Fruit fly (Drosophila melanogaster): ENCODE measurements around the gene slp2.
A peak's percentile ranks its signal among the peaks of the same experiment; 100 is the strongest.

The slp2 gene

DNA sequence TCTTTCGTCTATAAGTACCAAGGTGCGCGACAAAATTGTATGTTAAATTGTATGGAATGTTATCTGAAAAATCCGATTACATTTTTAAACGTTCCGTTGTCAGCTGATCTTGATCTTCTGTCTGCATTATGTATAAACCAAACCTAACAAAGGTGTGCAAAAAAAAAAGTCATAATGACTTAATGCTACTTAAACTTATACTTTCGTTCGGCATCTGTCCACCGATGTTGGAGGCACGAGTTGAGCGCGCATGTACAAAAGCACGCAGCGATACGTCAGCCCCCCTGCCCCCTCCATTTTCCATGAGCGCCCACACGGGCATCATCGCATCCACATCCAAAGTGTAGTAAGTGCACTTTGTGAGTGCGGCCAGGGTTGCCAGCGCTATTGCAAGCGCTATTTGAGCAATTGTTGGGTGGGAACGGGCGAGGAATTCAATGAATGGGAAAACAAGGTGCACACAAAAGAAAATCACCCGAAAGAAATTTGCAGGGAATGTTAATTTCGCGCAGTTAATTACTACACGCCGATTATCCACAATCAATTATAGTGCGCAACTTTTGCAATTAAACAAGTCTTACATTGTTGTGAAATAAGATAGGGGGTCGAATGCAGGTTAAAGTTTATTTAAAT is 31.9 kb upstream of the slp2 start (continued):
- TF ChIP-seq CG8944 (GFP tag; optimal IDR thresholded peaks at IDR 0.05) (peak; percentile 97), CG6654 (GFP tag; optimal IDR thresholded peaks at IDR 0.05) (peak; percentile 92), CG3281 (GFP tag; optimal IDR thresholded peaks at IDR 0.05) (peak; percentile 97), CG12769 (tag; optimal IDR thresholded peaks at IDR 0.05) (peak; percentile 99), CG10274 (GFP tag; optimal IDR thresholded peaks at IDR 0.05) (peak; percentile 91), CkIIα-i1 (GFP tag; IDR thresholded peaks at IDR 0.05) (peak; percentile 92), CG12071 (GFP tag; optimal IDR thresholded peaks at IDR 0.05) (peak; percentile 99), wor (GFP tag; IDR thresholded peaks at IDR 0.05) (peak; percentile 98), Sin3A (optimal IDR thresholded peaks at IDR 0.05) (no peak), prd (optimal IDR thresholded peaks at IDR 0.05) (no peak), prd (GFP tag; IDR thresholded peaks at IDR 0.05) (peak; percentile 98), ase (GFP tag; IDR thresholded peaks at IDR 0.05) (peak; percentile 97), fu2 (GFP tag; optimal IDR thresholded peaks at IDR 0.05) (peak; percentile 94), Rfx (GFP tag; IDR thresholded peaks at IDR 0.05) (peak; percentile 96), CG4707 (GFP tag; optimal IDR thresholded peaks at IDR 0.05) (peak; percentile 96), ssp (GFP tag; IDR thresholded peaks at IDR 0.05) (peak; percentile 91), CG3065 (GFP tag; optimal IDR thresholded peaks at IDR 0.05) (peak; percentile 86), sens-2 (GFP tag; IDR thresholded peaks at IDR 0.05) (peak; percentile 96), ind (GFP tag; optimal IDR thresholded peaks at IDR 0.05) (peak; percentile 98), fru (optimal IDR thresholded peaks at IDR 0.05) (no peak), CG4424 (GFP tag; optimal IDR thresholded peaks at IDR 0.05) (peak; percentile 97), CG2129 (GFP tag; IDR thresholded peaks at IDR 0.05; ENCODE audit: partially characterized antibody) (no peak), Elba2 (GFP tag; optimal IDR thresholded peaks at IDR 0.05) (peak; percentile 30), tgo (GFP tag; IDR thresholded peaks at IDR 0.05) (peak; percentile 97), CG7271 (tag; optimal IDR thresholded peaks at IDR 0.05) (peak; percentile 89), CG17385 (GFP tag; optimal IDR thresholded peaks at IDR 0.05) (peak; percentile 99), CG6854 (GFP tag; optimal IDR thresholded peaks at IDR 0.05) (peak; percentile 96), CG17568 (GFP tag; optimal IDR thresholded peaks at IDR 0.05) (peak; percentile 97), Scr (GFP tag; IDR thresholded peaks at IDR 0.05; ENCODE audit: partially characterized antibody) (0 out of 2 replicates have a peak, but pooled peaks have one; percentile 25), Taf1 (GFP tag; IDR thresholded peaks at IDR 0.05) (peak; percentile 92), nerfin-2 (GFP tag; IDR thresholded peaks at IDR 0.05; ENCODE audit: partially characterized antibody) (no peak), btn (GFP tag; optimal IDR thresholded peaks at IDR 0.05) (peak; percentile 98), dmrt11E (tag; optimal IDR thresholded peaks at IDR 0.05) (peak; percentile 93), Hr51 (GFP tag; optimal IDR thresholded peaks at IDR 0.05) (peak; percentile 90 to 99), exex (tag; optimal IDR thresholded peaks at IDR 0.05) (peak; percentile 89), sd (tag; optimal IDR thresholded peaks at IDR 0.05) (peak; percentile 96), MESR4 (GFP tag; optimal IDR thresholded peaks at IDR 0.05) (peak; percentile 80), dimm (GFP tag; IDR thresholded peaks at IDR 0.05) (peak; percentile 94), HmgZ (tag; optimal IDR thresholded peaks at IDR 0.05) (peak; percentile 99), CG14965 (GFP tag; optimal IDR thresholded peaks at IDR 0.05; ENCODE audit: borderline replicate concordance) (peak; percentile 88), slp2 (GFP tag; optimal IDR thresholded peaks at IDR 0.05) (peak; percentile 98), lilli (GFP tag; optimal IDR thresholded peaks at IDR 0.05) (peak; percentile 97), BtbVII (GFP tag; optimal IDR thresholded peaks at IDR 0.05) (peak; percentile 98), pum (GFP tag; optimal IDR thresholded peaks at IDR 0.05) (peak; percentile 98), CG31388 (GFP tag; optimal IDR thresholded peaks at IDR 0.05) (peak; percentile 92), Doc3 (GFP tag; IDR thresholded peaks at IDR 0.05; ENCODE audit: partially characterized antibody) (no peak), dpn (GFP tag; optimal IDR thresholded peaks at IDR 0.05) (peak; percentile 97 to 98), CG14441 (GFP tag; IDR thresholded peaks at IDR 0.05) (peak; percentile 98), mld (GFP tag; IDR thresholded peaks at IDR 0.05; ENCODE audit: partially characterized antibody) (no peak), Bteb2 (GFP tag; optimal IDR thresholded peaks at IDR 0.05) (peak; percentile 96)
